Worm (Caenorhabditis elegans) whole organism, L3 larva: ENCODE measurements around the gene C34C12.9.

Experiments
- R02D3.7 ChIP-seq: fragments of 150-350 bp; optimal IDR thresholded peaks from 2 replicates; lab custom pipeline; 2014; ENCODE audit warnings: missing biosample characterization, missing genetic modification characterization
- ZK546.5 ChIP-seq: sonication (generic microtip); optimal IDR thresholded peaks from 2 replicates; lab custom pipeline; 2017; ENCODE audit warnings: missing biosample characterization, missing genetic modification characterization
- aly-2 ChIP-seq: fragments of 150-350 bp; optimal IDR thresholded peaks from 2 replicates; lab custom pipeline; 2014; ENCODE audit warnings: missing biosample characterization, missing genetic modification characterization
- ama-1 ChIP-seq: fragments of 150-350 bp; optimal IDR thresholded peaks from 2 replicates; lab custom pipeline; 2018
- ceh-16 ChIP-seq: sonication (generic microtip); optimal IDR thresholded peaks from 2 replicates; lab custom pipeline; 2017; ENCODE audit warnings: missing biosample characterization, missing genetic modification characterization
- ceh-28 ChIP-seq: fragments of 150-350 bp; optimal IDR thresholded peaks from 2 replicates; lab custom pipeline; 2014; ENCODE audit warnings: missing biosample characterization, missing genetic modification reagents, missing genetic modification characterization
- ceh-82 ChIP-seq: fragments of 150-350 bp; optimal IDR thresholded peaks from 2 replicates; lab custom pipeline; 2014; ENCODE audit warnings: missing biosample characterization, missing genetic modification characterization
- ceh-9 ChIP-seq: sonication (generic microtip); optimal IDR thresholded peaks from 2 replicates; lab custom pipeline; 2018; ENCODE audit warnings: missing biosample characterization, missing genetic modification characterization
- daf-12 ChIP-seq: fragments of 150-350 bp; optimal IDR thresholded peaks from 2 replicates; lab custom pipeline; 2014; ENCODE audit warnings: missing biosample characterization, missing genetic modification reagents, missing genetic modification characterization
- egl-27 ChIP-seq: sonication (generic microtip); optimal IDR thresholded peaks from 4 replicates; lab custom pipeline; 2017; ENCODE audit warnings: missing biosample characterization, missing genetic modification reagents, missing genetic modification characterization
- egl-5 ChIP-seq: fragments of 150-350 bp; optimal IDR thresholded peaks from 2 replicates; lab custom pipeline; 2017; ENCODE audit warnings: missing biosample characterization, missing genetic modification reagents, missing genetic modification characterization, inconsistent platforms
- elt-1 ChIP-seq: fragments of 150-350 bp; optimal IDR thresholded peaks from 2 replicates; lab custom pipeline; 2014; ENCODE audit warnings: missing biosample characterization, missing genetic modification characterization
- elt-2 ChIP-seq: sonication (generic microtip); optimal IDR thresholded peaks from 2 replicates; lab custom pipeline; 2016; ENCODE audit warnings: missing genetic modification reagents, mild to moderate bottlenecking, missing genetic modification characterization, missing compliant biosample characterization
- elt-3 ChIP-seq, 3 experiments: fragments of 150-350 bp in 1 of 3; sonication (generic microtip) in 2 of 3; optimal IDR thresholded peaks; 2 replicates in 2 of 3; 4 replicates in 1 of 3; lab custom pipeline; 2014 to 2017; ENCODE audit warnings: missing biosample characterization in 3 of 3, missing genetic modification characterization in 3 of 3
- eor-1 ChIP-seq, 2 experiments: fragments of 150-350 bp; optimal IDR thresholded peaks; 2 replicates each; lab custom pipeline; 2014 to 2018; ENCODE audit warnings: missing biosample characterization in 2 of 2, missing genetic modification characterization in 2 of 2
- fkh-10 ChIP-seq: sonication (generic microtip); optimal IDR thresholded peaks from 2 replicates; lab custom pipeline; 2017; ENCODE audit warnings: missing biosample characterization, missing genetic modification reagents, missing genetic modification characterization
- fkh-2 ChIP-seq: fragments of 150-350 bp; optimal IDR thresholded peaks from 2 replicates; lab custom pipeline; 2014; ENCODE audit warnings: missing biosample characterization, missing genetic modification reagents, missing genetic modification characterization
- fos-1 ChIP-seq: fragments of 150-350 bp; optimal IDR thresholded peaks from 2 replicates; lab custom pipeline; 2014; ENCODE audit warnings: missing biosample characterization, missing genetic modification characterization
- hmg-11 ChIP-seq: sonication (generic microtip); optimal IDR thresholded peaks from 2 replicates; lab custom pipeline; 2016; ENCODE audit warnings: missing genetic modification characterization, missing compliant biosample characterization
- jun-1 ChIP-seq: fragments of 150-350 bp; optimal IDR thresholded peaks from 2 replicates; lab custom pipeline; 2014; ENCODE audit warnings: missing biosample characterization, missing genetic modification reagents, missing genetic modification characterization
- lin-15B ChIP-seq: fragments of 150-350 bp; optimal IDR thresholded peaks from 2 replicates; lab custom pipeline; 2014; ENCODE audit warnings: missing biosample characterization, missing genetic modification characterization
- lin-39 ChIP-seq: fragments of 150-350 bp; optimal IDR thresholded peaks from 2 replicates; lab custom pipeline; 2018; ENCODE audit warnings: missing biosample characterization, missing genetic modification reagents, missing genetic modification characterization
- lsy-12 ChIP-seq: sonication (generic microtip); optimal IDR thresholded peaks from 2 replicates; lab custom pipeline; 2016; ENCODE audit warnings: mild to moderate bottlenecking, missing genetic modification characterization, missing compliant biosample characterization
- mdl-1 ChIP-seq: fragments of 150-350 bp; optimal IDR thresholded peaks from 2 replicates; lab custom pipeline; 2014; ENCODE audit warnings: missing biosample characterization, missing genetic modification characterization
- mml-1 ChIP-seq: fragments of 150-350 bp; sonication (generic microtip); optimal IDR thresholded peaks from 3 replicates; lab custom pipeline; 2014; ENCODE audit warnings: missing biosample characterization, missing genetic modification characterization
- nfya-1 ChIP-seq: sonication (generic microtip); optimal IDR thresholded peaks from 2 replicates; lab custom pipeline; 2017; ENCODE audit warnings: missing genetic modification characterization, mild to moderate bottlenecking, missing compliant biosample characterization, antibody characterized with exemption, moderate library complexity; ENCODE audit not compliant: insufficient read depth
- nhr-11 ChIP-seq: fragments of 150-350 bp; optimal IDR thresholded peaks from 2 replicates; lab custom pipeline; 2014; ENCODE audit warnings: missing biosample characterization, missing genetic modification characterization
- nhr-12 ChIP-seq: fragments of 150-350 bp; optimal IDR thresholded peaks from 2 replicates; lab custom pipeline; 2014; ENCODE audit warnings: missing biosample characterization, missing genetic modification characterization
- nhr-23 ChIP-seq: fragments of 150-350 bp; optimal IDR thresholded peaks from 2 replicates; lab custom pipeline; 2014; ENCODE audit warnings: missing biosample characterization, missing genetic modification reagents, missing genetic modification characterization
- nhr-237 ChIP-seq: fragments of 150-350 bp; optimal IDR thresholded peaks from 2 replicates; lab custom pipeline; 2014; ENCODE audit warnings: missing biosample characterization, missing genetic modification characterization
- nhr-25 ChIP-seq: sonication (generic microtip); optimal IDR thresholded peaks from 2 replicates; lab custom pipeline; 2017; ENCODE audit warnings: missing biosample characterization, missing genetic modification characterization
- nhr-28 ChIP-seq: fragments of 150-350 bp; optimal IDR thresholded peaks from 2 replicates; lab custom pipeline; 2014; ENCODE audit warnings: missing biosample characterization, missing genetic modification characterization
- nhr-43 ChIP-seq: sonication (generic microtip); optimal IDR thresholded peaks from 2 replicates; lab custom pipeline; 2016; ENCODE audit warnings: mild to moderate bottlenecking, missing genetic modification characterization, missing compliant biosample characterization; ENCODE audit not compliant: poor library complexity, severe bottlenecking
- nhr-67 ChIP-seq: fragments of 150-350 bp; optimal IDR thresholded peaks from 2 replicates; lab custom pipeline; 2014; ENCODE audit warnings: missing biosample characterization, missing genetic modification characterization
- nhr-76 ChIP-seq: fragments of 150-350 bp; sonication (generic microtip); optimal IDR thresholded peaks from 5 replicates; lab custom pipeline; 2014; ENCODE audit warnings: missing biosample characterization, missing genetic modification characterization
- nhr-77 ChIP-seq: fragments of 150-350 bp; optimal IDR thresholded peaks from 2 replicates; lab custom pipeline; 2014; ENCODE audit warnings: missing biosample characterization, missing genetic modification characterization
- pha-4 ChIP-seq: fragments of 150-350 bp; optimal IDR thresholded peaks from 2 replicates; lab custom pipeline; 2014; ENCODE audit warnings: missing biosample characterization, missing genetic modification reagents, missing genetic modification characterization
- pqm-1 ChIP-seq: fragments of 150-350 bp; optimal IDR thresholded peaks from 2 replicates; lab custom pipeline; 2017; ENCODE audit warnings: missing biosample characterization, missing genetic modification characterization, inconsistent platforms
- sea-2 ChIP-seq: fragments of 150-350 bp; sonication (generic microtip); optimal IDR thresholded peaks from 4 replicates; lab custom pipeline; 2014; ENCODE audit warnings: missing biosample characterization, missing genetic modification reagents, missing genetic modification characterization
- skn-1 ChIP-seq: fragments of 150-350 bp; optimal IDR thresholded peaks from 2 replicates; lab custom pipeline; 2014; ENCODE audit warnings: missing biosample characterization, missing genetic modification characterization
- snpc-4 ChIP-seq: fragments of 150-350 bp; optimal IDR thresholded peaks from 2 replicates; lab custom pipeline; 2014; ENCODE audit warnings: missing biosample characterization, missing genetic modification characterization
- tbx-2 ChIP-seq: sonication (generic microtip); optimal IDR thresholded peaks from 2 replicates; lab custom pipeline; 2016; ENCODE audit warnings: mild to moderate bottlenecking, missing genetic modification characterization, missing compliant biosample characterization
- unc-39 ChIP-seq: sonication (generic microtip); optimal IDR thresholded peaks from 4 replicates; lab custom pipeline; 2017; ENCODE audit warnings: missing biosample characterization, missing genetic modification characterization
- unc-62 ChIP-seq: fragments of 150-350 bp; sonication (generic microtip); optimal IDR thresholded peaks from 4 replicates; lab custom pipeline; 2014; ENCODE audit warnings: missing biosample characterization, missing genetic modification reagents, missing genetic modification characterization
- zag-1 ChIP-seq: fragments of 150-350 bp; optimal IDR thresholded peaks from 2 replicates; lab custom pipeline; 2014; ENCODE audit warnings: missing biosample characterization, missing genetic modification characterization
- ztf-11 ChIP-seq: fragments of 150-350 bp; optimal IDR thresholded peaks from 2 replicates; lab custom pipeline; 2014; ENCODE audit warnings: missing biosample characterization, missing genetic modification characterization
- ztf-4 ChIP-seq: fragments of 150-350 bp; optimal IDR thresholded peaks from 2 replicates; lab custom pipeline; 2014; ENCODE audit warnings: missing biosample characterization, missing genetic modification characterization

The C34C12.9 gene

ce11 chrIII:3460061-3460460, 15.3 kb downstream of the C34C12.9 start, which contains the start of gene C34C12.8 (continued):
- peak; percentile 71 for TF ChIP-seq skn-1 (tag; lab: Kevin White, UChicago)
- TF ChIP-seq nhr-76: peak; percentile 70
- peak; percentile 66 for TF ChIP-seq egl-5 (tag; lab: Kevin White, UChicago)
- TF ChIP-seq tbx-2 (tag; lab: Kevin White, UChicago): peak; percentile 93
- peak; percentile 6 for TF ChIP-seq unc-62 (GFP tag; lab: Kevin White, UChicago)
- TF ChIP-seq daf-12 (tag; lab: Kevin White, UChicago): no peak
- peak; percentile 98 for TF ChIP-seq nhr-23 (tag; lab: Kevin White, UChicago)
- TF ChIP-seq nfya-1 (tag; lab: Kevin White, UChicago): peak; percentile 95
- TF ChIP-seq lsy-12 (tag; lab: Kevin White, UChicago): peak; percentile 91
- TF ChIP-seq eor-1 (tag; optimal IDR thresholded peaks at IDR 0.05; lab: Kevin White, UChicago): peak in 1 of 2 experiments; percentile 30
- no peak for TF ChIP-seq mml-1 (tag; lab: Kevin White, UChicago)
- no peak for TF ChIP-seq ceh-9

- peak; percentile 90 for TF ChIP-seq fkh-10
- TF ChIP-seq pha-4 (tag; lab: Kevin White, UChicago): peak; percentile 99
- TF ChIP-seq nhr-43 (tag; lab: Kevin White, UChicago): peak; percentile 97
- TF ChIP-seq egl-27 (tag; lab: Kevin White, UChicago): peak; percentile 79
- TF ChIP-seq pqm-1 (tag; lab: Kevin White, UChicago): peak; percentile 90
- no peak for TF ChIP-seq ztf-11 (tag; lab: Kevin White, UChicago)
- TF ChIP-seq ceh-9: no peak
- peak; percentile 90 for TF ChIP-seq ceh-28 (tag; lab: Kevin White, UChicago)
- TF ChIP-seq fos-1: peak; percentile 77
- peak; percentile 94 for TF ChIP-seq lin-39 (tag; lab: Kevin White, UChicago)
- peak; percentile 99 for TF ChIP-seq lsy-12 (tag; lab: Kevin White, UChicago)
- peak; percentile 96 for TF ChIP-seq R02D3.7 (tag; lab: Kevin White, UChicago)
- peak; percentile 67 for TF ChIP-seq aly-2 (tag; lab: Kevin White, UChicago)
- no peak for TF ChIP-seq mml-1 (tag; lab: Kevin White, UChicago)
- no peak for TF ChIP-seq nhr-67 (tag; lab: Kevin White, UChicago)
- TF ChIP-seq ztf-4: peak; percentile 89
- peak; percentile 83 for TF ChIP-seq nhr-77 (tag; lab: Kevin White, UChicago)
- TF ChIP-seq nhr-11 (tag; lab: Kevin White, UChicago): peak; percentile 92
- peak; percentile 95 for TF ChIP-seq tbx-2 (tag; lab: Kevin White, UChicago)
- TF ChIP-seq ama-1 (lab: Kevin White, UChicago): peak; percentile 78
- peak; percentile 83 for TF ChIP-seq nhr-76
- TF ChIP-seq nfya-1 (tag; lab: Kevin White, UChicago): peak; percentile 99
- peak; percentile 89 for TF ChIP-seq unc-62 (GFP tag; lab: Kevin White, UChicago)
- peak; percentile 93 for TF ChIP-seq egl-5 (tag; lab: Kevin White, UChicago)
- TF ChIP-seq eor-1 (tag; optimal IDR thresholded peaks at IDR 0.05; lab: Kevin White, UChicago): no peak
- peak; percentile 99 for TF ChIP-seq lin-15B (tag; lab: Kevin White, UChicago)
- TF ChIP-seq nhr-23 (tag; lab: Kevin White, UChicago): peak; percentile 99
- peak; percentile 96 for TF ChIP-seq jun-1 (tag; lab: Kevin White, UChicago)
- TF ChIP-seq elt-2 (tag; lab: Kevin White, UChicago): peak; percentile 88
- peak; percentile 74 for TF ChIP-seq nhr-28 (tag; lab: Kevin White, UChicago)
- peak; percentile 57 for TF ChIP-seq mdl-1 (tag; lab: Kevin White, UChicago)
- TF ChIP-seq snpc-4 (tag; lab: Kevin White, UChicago): peak; percentile 91
- TF ChIP-seq fkh-2: peak; percentile 48
- TF ChIP-seq nhr-25: peak; percentile 99
- peak; percentile 92 for TF ChIP-seq ceh-82
- TF ChIP-seq daf-12 (tag; lab: Kevin White, UChicago): peak; percentile 38
- TF ChIP-seq unc-39 (tag; lab: Kevin White, UChicago): peak; percentile 13
- TF ChIP-seq nhr-237 (tag; lab: Kevin White, UChicago): peak; percentile 28
- TF ChIP-seq hmg-11 (tag; lab: Kevin White, UChicago): peak; percentile 85
- peak; percentile 80 for TF ChIP-seq zag-1 (tag; lab: Kevin White, UChicago)
- TF ChIP-seq ZK546.5: peak; percentile 65
- no peak for TF ChIP-seq sea-2 (GFP tag; lab: Kevin White, UChicago)
- peak; percentile 93 for TF ChIP-seq skn-1 (tag; lab: Kevin White, UChicago)
- no peak for TF ChIP-seq nhr-12 (tag; lab: Kevin White, UChicago)
- peak; percentile 79 for TF ChIP-seq elt-1 (tag; lab: Kevin White, UChicago)
- TF ChIP-seq ceh-16 (tag; lab: Kevin White, UChicago): no peak
- TF ChIP-seq elt-3 (tag; optimal IDR thresholded peaks at IDR 0.05; lab: Kevin White, UChicago): peak; percentile 66 to 95 (median 75)
These were observed 19.1 kb downstream of the C34C12.9 start for ce11 chrIII:3456226-3456625.
